Fruit fly (Drosophila melanogaster) whole organism, embryonic: ENCODE data around the gene Cpr67Fa1.

Experiments
- Atf-2 ChIP-seq: fragments of 200-800 bp; sonication (Bioruptor generic); optimal IDR thresholded peaks from 2 replicates; lab custom pipeline; 2016; ENCODE audit warnings: missing biosample characterization, missing genetic modification characterization
- CG10274 ChIP-seq: fragments of 200-800 bp; sonication (Bioruptor generic); optimal IDR thresholded peaks from 3 replicates; lab custom pipeline; 2017; ENCODE audit warnings: missing biosample characterization, mild to moderate bottlenecking, missing genetic modification characterization
- CG10366 ChIP-seq: fragments of 200-800 bp; sonication (Bioruptor generic); IDR thresholded peaks from 2 replicates; pipeline ENCODE4 v1.3.6; 2022; ENCODE audit warnings: missing biosample characterization, missing genetic modification characterization
- CG10979 ChIP-seq: fragments of 200-800 bp; sonication (Bioruptor generic); optimal IDR thresholded peaks from 2 replicates; lab custom pipeline; 2018; ENCODE audit warnings: missing biosample characterization, mild to moderate bottlenecking, missing genetic modification characterization, moderate library complexity
- CG12219 ChIP-seq: fragments of 200-800 bp; sonication (Bioruptor generic); optimal IDR thresholded peaks from 3 replicates; lab custom pipeline; 2018; ENCODE audit warnings: missing biosample characterization, mild to moderate bottlenecking, missing genetic modification characterization
- CG14860 ChIP-seq: fragments of 200-800 bp; sonication (Bioruptor generic); IDR thresholded peaks from 3 replicates; pipeline ENCODE4 v1.3.6; 2022; ENCODE audit warnings: missing biosample characterization, missing genetic modification characterization; ENCODE audit not compliant: partially characterized antibody
- CG1602 ChIP-seq: fragments of 200-800 bp; sonication (Bioruptor generic); optimal IDR thresholded peaks from 3 replicates; lab custom pipeline; 2016; ENCODE audit warnings: missing biosample characterization, missing genetic modification characterization
- CG16863 ChIP-seq: fragments of 200-800 bp; sonication (Bioruptor generic); optimal IDR thresholded peaks from 3 replicates; lab custom pipeline; 2016; ENCODE audit warnings: missing biosample characterization, missing genetic modification characterization
- CG18619 ChIP-seq: fragments of 200-800 bp; sonication (Bioruptor generic); optimal IDR thresholded peaks from 3 replicates; lab custom pipeline; 2017; ENCODE audit warnings: missing biosample characterization, mild to moderate bottlenecking, missing genetic modification characterization
- CG2678 ChIP-seq: fragments of 200-800 bp; sonication (Bioruptor generic); optimal IDR thresholded peaks from 3 replicates; lab custom pipeline; 2019; ENCODE audit warnings: missing biosample characterization, mild to moderate bottlenecking, missing genetic modification characterization, moderate library complexity
- CG32767 ChIP-seq: fragments of 200-800 bp; sonication (Bioruptor generic); IDR thresholded peaks from 2 replicates; pipeline ENCODE4 v1.3.6; 2022; ENCODE audit warnings: missing biosample characterization, missing genetic modification characterization
- CG42726 ChIP-seq: fragments of 200-800 bp; sonication (Bioruptor generic); IDR thresholded peaks from 2 replicates; pipeline ENCODE4 v1.3.6; 2022; ENCODE audit warnings: missing biosample characterization, missing genetic modification characterization; ENCODE audit not compliant: partially characterized antibody
- CG4404 ChIP-seq: fragments of 200-800 bp; sonication (Bioruptor generic); IDR thresholded peaks from 2 replicates; pipeline ENCODE4 v1.3.6; 2022; ENCODE audit warnings: missing biosample characterization, missing genetic modification characterization
- CG6272 ChIP-seq: fragments of 200-800 bp; sonication (Bioruptor generic); IDR thresholded peaks from 2 replicates; pipeline ENCODE4 v1.3.6; 2022; ENCODE audit warnings: missing biosample characterization, missing genetic modification characterization
- CG6791 ChIP-seq: fragments of 200-800 bp; sonication (Bioruptor generic); IDR thresholded peaks from 3 replicates; pipeline ENCODE4 v1.3.6; 2022; ENCODE audit warnings: missing biosample characterization, missing genetic modification characterization; ENCODE audit not compliant: partially characterized antibody
- CG7271 ChIP-seq: fragments of 200-800 bp; sonication (Bioruptor generic); optimal IDR thresholded peaks from 2 replicates; lab custom pipeline; 2018; ENCODE audit warnings: missing biosample characterization, mild to moderate bottlenecking, missing genetic modification characterization, moderate library complexity
- CG7839 ChIP-seq: fragments of 200-800 bp; sonication (Bioruptor generic); optimal IDR thresholded peaks from 3 replicates; lab custom pipeline; 2018; ENCODE audit warnings: missing biosample characterization, mild to moderate bottlenecking, missing genetic modification characterization, moderate library complexity
- CG8281 ChIP-seq: fragments of 200-800 bp; sonication (Bioruptor generic); optimal IDR thresholded peaks from 2 replicates; lab custom pipeline; 2018; ENCODE audit warnings: missing biosample characterization, mild to moderate bottlenecking, missing genetic modification characterization, moderate library complexity
- CG9215 ChIP-seq: fragments of 200-800 bp; sonication (Bioruptor generic); IDR thresholded peaks from 2 replicates; pipeline ENCODE4 v1.3.6; 2022; ENCODE audit warnings: missing biosample characterization, missing genetic modification characterization
- CG9932 ChIP-seq: fragments of 200-800 bp; sonication (Bioruptor generic); IDR thresholded peaks from 2 replicates; pipeline ENCODE4 v1.3.6; 2022; ENCODE audit warnings: missing biosample characterization, missing genetic modification characterization
- Dip2 ChIP-seq: fragments of 200-800 bp; sonication (Bioruptor generic); IDR thresholded peaks from 2 replicates; pipeline ENCODE4 v1.3.6; 2022; ENCODE audit warnings: missing biosample characterization, missing genetic modification characterization
- Fer1 ChIP-seq: fragments of 200-800 bp; sonication (Bioruptor generic); optimal IDR thresholded peaks from 2 replicates; lab custom pipeline; 2017; ENCODE audit warnings: missing biosample characterization, mild to moderate bottlenecking, missing genetic modification characterization
- HLH4C ChIP-seq: fragments of 200-800 bp; sonication (Bioruptor generic); IDR thresholded peaks from 3 replicates; pipeline ENCODE4 v1.3.6; 2022; ENCODE audit warnings: missing biosample characterization, missing genetic modification characterization; ENCODE audit not compliant: partially characterized antibody
- HmgZ ChIP-seq: fragments of 200-800 bp; sonication (Bioruptor generic); optimal IDR thresholded peaks from 2 replicates; lab custom pipeline; 2018; ENCODE audit warnings: missing biosample characterization, mild to moderate bottlenecking, missing genetic modification characterization
- Hmr ChIP-seq: fragments of 200-800 bp; sonication (Bioruptor generic); optimal IDR thresholded peaks from 3 replicates; lab custom pipeline; 2017; ENCODE audit warnings: mild to moderate bottlenecking, missing biosample characterization, missing genetic modification reagents, missing genetic modification characterization
- Hr39 ChIP-seq: fragments of >200 bp; optimal IDR thresholded peaks from 2 replicates; lab custom pipeline; 2017
- Lim3 ChIP-seq: fragments of 200-800 bp; sonication (Bioruptor generic); IDR thresholded peaks from 2 replicates; pipeline ENCODE4 v1.3.6; 2022; ENCODE audit warnings: missing biosample characterization, missing genetic modification characterization
- Lpt ChIP-seq: fragments of >200 bp; optimal IDR thresholded peaks from 2 replicates; lab custom pipeline; 2018; ENCODE audit warnings: missing biosample characterization, missing genetic modification characterization
- Mes4 ChIP-seq: fragments of 200-800 bp; sonication (Bioruptor generic); optimal IDR thresholded peaks from 2 replicates; lab custom pipeline; 2016; ENCODE audit warnings: missing biosample characterization, missing genetic modification characterization
- Poxn ChIP-seq: fragments of 200-800 bp; sonication (Bioruptor generic); IDR thresholded peaks from 2 replicates; pipeline ENCODE4 v1.3.6; 2022; ENCODE audit warnings: missing biosample characterization, missing genetic modification characterization
- Rx ChIP-seq: fragments of 200-800 bp; sonication (Bioruptor generic); IDR thresholded peaks from 2 replicates; pipeline ENCODE4 v1.3.6; 2022; ENCODE audit warnings: missing biosample characterization, missing genetic modification characterization
- Sin3A ChIP-seq: fragments of >200 bp; optimal IDR thresholded peaks from 2 replicates; lab custom pipeline; 2018
- Sox100B ChIP-seq: fragments of 200-800 bp; sonication (Bioruptor generic); optimal IDR thresholded peaks from 3 replicates; lab custom pipeline; 2018; ENCODE audit warnings: missing biosample characterization, mild to moderate bottlenecking, missing genetic modification characterization
- YL-1 ChIP-seq: fragments of 200-800 bp; sonication (Bioruptor generic); optimal IDR thresholded peaks from 3 replicates; lab custom pipeline; 2017; ENCODE audit warnings: missing biosample characterization, mild to moderate bottlenecking, missing genetic modification characterization
- ase ChIP-seq: fragments of 200-800 bp; sonication (Bioruptor generic); IDR thresholded peaks from 3 replicates; pipeline ENCODE4 v1.3.6; 2022; ENCODE audit warnings: missing biosample characterization, missing genetic modification characterization
- chinmo ChIP-seq: fragments of 200-800 bp; sonication (Bioruptor generic); IDR thresholded peaks from 4 replicates; pipeline ENCODE4 v1.3.6; 2022; ENCODE audit warnings: missing biosample characterization, missing genetic modification characterization; ENCODE audit not compliant: partially characterized antibody
- chn ChIP-seq: fragments of 200-800 bp; sonication (Bioruptor generic); optimal IDR thresholded peaks from 2 replicates; lab custom pipeline; 2016; ENCODE audit warnings: missing biosample characterization, missing genetic modification characterization
- ems ChIP-seq: fragments of 200-800 bp; sonication (Bioruptor generic); optimal IDR thresholded peaks from 3 replicates; lab custom pipeline; 2016; ENCODE audit warnings: missing biosample characterization, missing genetic modification characterization
- exex ChIP-seq: fragments of 200-800 bp; sonication (Bioruptor generic); optimal IDR thresholded peaks from 4 replicates; lab custom pipeline; 2018; ENCODE audit warnings: missing biosample characterization, mild to moderate bottlenecking, missing genetic modification characterization, moderate library complexity
- gce ChIP-seq: fragments of 200-800 bp; sonication (Bioruptor generic); IDR thresholded peaks from 3 replicates; pipeline ENCODE4 v1.3.6; 2022; ENCODE audit warnings: missing biosample characterization, missing genetic modification characterization
- gro ChIP-seq: fragments of 200-800 bp; sonication (Bioruptor generic); optimal IDR thresholded peaks from 2 replicates; lab custom pipeline; 2016; ENCODE audit warnings: missing biosample characterization, missing genetic modification characterization
- ham ChIP-seq: fragments of 200-800 bp; sonication (Bioruptor generic); IDR thresholded peaks from 2 replicates; pipeline ENCODE4 v1.3.6; 2022; ENCODE audit warnings: missing biosample characterization, missing genetic modification characterization
- hb ChIP-seq: fragments of 200-800 bp; sonication (Bioruptor generic); IDR thresholded peaks from 3 replicates; pipeline ENCODE4 v1.3.6; 2022; ENCODE audit warnings: missing biosample characterization, missing genetic modification characterization; ENCODE audit not compliant: partially characterized antibody
- lilli ChIP-seq: fragments of 200-800 bp; sonication (Bioruptor generic); optimal IDR thresholded peaks from 3 replicates; lab custom pipeline; 2016; ENCODE audit warnings: missing biosample characterization, missing genetic modification characterization
- oc ChIP-seq: fragments of 200-800 bp; sonication (Bioruptor generic); optimal IDR thresholded peaks from 2 replicates; lab custom pipeline; 2018; ENCODE audit warnings: missing biosample characterization, mild to moderate bottlenecking, missing genetic modification characterization, moderate library complexity
- ranshi ChIP-seq: fragments of 200-800 bp; sonication (Bioruptor generic); IDR thresholded peaks from 2 replicates; pipeline ENCODE4 v1.3.6; 2022; ENCODE audit warnings: missing biosample characterization, missing genetic modification characterization
- repo ChIP-seq: fragments of 200-800 bp; sonication (Bioruptor generic); optimal IDR thresholded peaks from 2 replicates; lab custom pipeline; 2016; ENCODE audit warnings: missing biosample characterization, missing genetic modification characterization
- sens ChIP-seq: fragments of 200-800 bp; sonication (Bioruptor generic); peaks from one replicate; lab custom pipeline; 2016; ENCODE audit warnings: missing biosample characterization, missing genetic modification characterization
- stc ChIP-seq: fragments of 200-800 bp; sonication (Bioruptor generic); IDR thresholded peaks from 2 replicates; pipeline ENCODE4 v1.3.6; 2022; ENCODE audit warnings: missing biosample characterization, missing genetic modification characterization
- tio ChIP-seq: fragments of 200-800 bp; sonication (Bioruptor generic); optimal IDR thresholded peaks from 2 replicates; lab custom pipeline; 2017; ENCODE audit warnings: missing biosample characterization, missing genetic modification characterization, inconsistent platforms
- tna ChIP-seq: fragments of 200-800 bp; sonication (Bioruptor generic); IDR thresholded peaks from 2 replicates; pipeline ENCODE4 v1.3.6; 2022; ENCODE audit warnings: missing biosample characterization, missing genetic modification characterization; ENCODE audit not compliant: partially characterized antibody
- unpg ChIP-seq: fragments of 200-800 bp; sonication (Bioruptor generic); optimal IDR thresholded peaks from 3 replicates; lab custom pipeline; 2018; ENCODE audit warnings: missing biosample characterization, mild to moderate bottlenecking, missing genetic modification characterization, moderate library complexity
- z ChIP-seq: fragments of 200-800 bp; sonication (Bioruptor generic); IDR thresholded peaks from 3 replicates; pipeline ENCODE4 v1.3.6; 2022; ENCODE audit warnings: missing biosample characterization, missing genetic modification characterization

Gene Cpr67Fa1

dm6 chr3L:10899087-10899511 is 9.3 kb downstream of the Cpr67Fa1 start, which contains the start of gene Aps (continued):
- TF ChIP-seq chn (GFP tag; lab: Kevin White, UChicago), result peak; percentile 35
- no peak for TF ChIP-seq Hr39 (lab: Kevin White, UChicago)
- TF ChIP-seq z (GFP tag; lab: Robert Waterston, UW), result no peak
- no peak for TF ChIP-seq CG42726 (GFP tag; lab: Robert Waterston, UW)
- no peak for TF ChIP-seq Lim3 (GFP tag; lab: Robert Waterston, UW)
- peak; percentile 17 for TF ChIP-seq sens (GFP tag; lab: Kevin White, UChicago)
- peak; percentile 59 for TF ChIP-seq CG1602 (GFP tag; lab: Kevin White, UChicago)
- TF ChIP-seq CG10979 (tag; lab: Kevin White, UChicago), result peak; percentile 1
- no peak for TF ChIP-seq CG14860 (GFP tag; lab: Robert Waterston, UW)
- TF ChIP-seq stc (GFP tag; lab: Robert Waterston, UW), result no peak
- peak; percentile 32 for TF ChIP-seq tio (GFP tag; lab: Kevin White, UChicago)
- TF ChIP-seq Rx (GFP tag; lab: Robert Waterston, UW), result peak; percentile 28; the same call in 1 of the 2 replicates
- TF ChIP-seq CG32767, result no peak
- TF ChIP-seq hb (GFP tag; lab: Robert Waterston, UW), result no peak
- TF ChIP-seq CG7839 (tag; lab: Kevin White, UChicago), result peak; percentile 49
- no peak for TF ChIP-seq CG16863 (GFP tag; lab: Kevin White, UChicago)
- TF ChIP-seq CG10274 (GFP tag; lab: Kevin White, UChicago), result no peak
- peak; percentile 2 for TF ChIP-seq gro
- TF ChIP-seq Lpt (GFP tag; lab: Kevin White, UChicago), result no peak
- no peak for TF ChIP-seq CG6791 (GFP tag; lab: Robert Waterston, UW)
- TF ChIP-seq Fer1 (GFP tag; lab: Kevin White, UChicago), result no peak
- no peak for TF ChIP-seq ranshi (GFP tag; lab: Robert Waterston, UW)
- TF ChIP-seq chinmo (GFP tag; lab: Robert Waterston, UW), result no peak
- peak; percentile 49 for TF ChIP-seq Hmr (GFP tag; lab: Kevin White, UChicago)
- TF ChIP-seq lilli, result peak; percentile 40
- no peak for TF ChIP-seq Poxn
- no peak for TF ChIP-seq exex (tag; lab: Kevin White, UChicago)
- TF ChIP-seq CG7271 (tag; lab: Kevin White, UChicago), result no peak
- no peak for TF ChIP-seq CG12219 (GFP tag; lab: Kevin White, UChicago)
- peak; percentile 31 for TF ChIP-seq ems (GFP tag; lab: Kevin White, UChicago)
- peak; percentile 57 for TF ChIP-seq Sin3A (lab: Kevin White, UChicago)
- TF ChIP-seq gce, result no peak
- TF ChIP-seq CG2678 (tag; lab: Kevin White, UChicago), result peak; percentile 29
- TF ChIP-seq CG4404 (GFP tag; lab: Robert Waterston, UW), result no peak
- no peak for TF ChIP-seq CG10366 (GFP tag; lab: Robert Waterston, UW)
- TF ChIP-seq ase (GFP tag; lab: Robert Waterston, UW), result peak; percentile 64; the same call in 2 of the 3 replicates
- TF ChIP-seq Mes4, result no peak
- TF ChIP-seq repo (GFP tag; lab: Kevin White, UChicago), result no peak
- TF ChIP-seq oc (tag; lab: Kevin White, UChicago), result peak; percentile 13
- no peak for TF ChIP-seq CG6272
- TF ChIP-seq HLH4C, result no peak
- TF ChIP-seq unpg, result peak; percentile 31
- TF ChIP-seq Sox100B (GFP tag; lab: Kevin White, UChicago), result no peak
- TF ChIP-seq CG8281, result no peak
- peak; percentile 79 for TF ChIP-seq CG9932 (GFP tag; lab: Robert Waterston, UW)
- no peak for TF ChIP-seq ham
- no peak for TF ChIP-seq CG18619 (GFP tag; lab: Kevin White, UChicago)
- TF ChIP-seq tna (GFP tag; lab: Robert Waterston, UW), result no peak
- TF ChIP-seq HmgZ (tag; lab: Kevin White, UChicago), result no peak
- peak; percentile 36 for TF ChIP-seq Atf-2
- TF ChIP-seq CG9215 (GFP tag; lab: Robert Waterston, UW), result no peak
- TF ChIP-seq YL-1 (GFP tag; lab: Kevin White, UChicago), result no peak
- no peak for TF ChIP-seq Dip2
